Fruit fly (Drosophila melanogaster): ENCODE measurements around the gene mRpL13.

Gene mRpL13

dm6 chr2L:18852249-18852648 lies 6.8 kb downstream of the mRpL13 start:
- TF ChIP-seq insv (optimal IDR thresholded peaks at IDR 0.05) (no peak), h (optimal IDR thresholded peaks at IDR 0.05) (no peak), Sin3A (optimal IDR thresholded peaks at IDR 0.05) (no peak), Myc (optimal IDR thresholded peaks at IDR 0.05) (no peak), ttk (optimal IDR thresholded peaks at IDR 0.05) (no peak), psq (optimal IDR thresholded peaks at IDR 0.05) (no peak)

dm6 chr2L:18846843-18847242 lies 12.2 kb downstream of the mRpL13 start:
- TF ChIP-seq Sin3A (optimal IDR thresholded peaks at IDR 0.05) (no peak), psq (optimal IDR thresholded peaks at IDR 0.05) (no peak), h (optimal IDR thresholded peaks at IDR 0.05) (no peak), ttk (optimal IDR thresholded peaks at IDR 0.05) (no peak), insv (optimal IDR thresholded peaks at IDR 0.05) (no peak), Myc (optimal IDR thresholded peaks at IDR 0.05) (no peak)

- TF ChIP-seq Sin3A (optimal IDR thresholded peaks at IDR 0.05) (no peak), h (optimal IDR thresholded peaks at IDR 0.05) (no peak), ttk (optimal IDR thresholded peaks at IDR 0.05) (no peak), insv (optimal IDR thresholded peaks at IDR 0.05) (no peak), Myc (optimal IDR thresholded peaks at IDR 0.05) (no peak), psq (optimal IDR thresholded peaks at IDR 0.05) (no peak)
Measured at dm6 chr2L:18846175-18846574, 12.9 kb downstream of the mRpL13 start.

- TF ChIP-seq psq (optimal IDR thresholded peaks at IDR 0.05), result no peak
- TF ChIP-seq h (optimal IDR thresholded peaks at IDR 0.05), result no peak
- TF ChIP-seq ttk (optimal IDR thresholded peaks at IDR 0.05), result no peak
- no peak for TF ChIP-seq Sin3A (optimal IDR thresholded peaks at IDR 0.05)
- no peak for TF ChIP-seq insv (optimal IDR thresholded peaks at IDR 0.05)
- TF ChIP-seq Myc (optimal IDR thresholded peaks at IDR 0.05), result no peak
Measured at dm6 chr2L:18844917-18845509, 14.0 kb downstream of the mRpL13 start, which contains the start of gene CG17321. TSS of gene CG17321 (plus strand) at chr2L:18845184.

- no peak for TF ChIP-seq h (optimal IDR thresholded peaks at IDR 0.05)
- TF ChIP-seq psq (optimal IDR thresholded peaks at IDR 0.05), result no peak
- no peak for TF ChIP-seq Sin3A (optimal IDR thresholded peaks at IDR 0.05)
- TF ChIP-seq ttk (optimal IDR thresholded peaks at IDR 0.05), result no peak
- no peak for TF ChIP-seq Myc (optimal IDR thresholded peaks at IDR 0.05)
- TF ChIP-seq insv (optimal IDR thresholded peaks at IDR 0.05), result no peak
Measured at dm6 chr2L:18844479-18844878, 14.6 kb downstream of the mRpL13 start, which contains the start of gene CG33120. TSS of gene CG33120 (minus strand) at chr2L:18844579.

- TF ChIP-seq ttk (optimal IDR thresholded peaks at IDR 0.05) (no peak), Sin3A (optimal IDR thresholded peaks at IDR 0.05) (no peak)
Measured at dm6 chr2L:18843560-18843959, 15.5 kb downstream of the mRpL13 start.

dm6 chr2L:18841210-18841609 lies 17.8 kb downstream of the mRpL13 start, which contains the start of gene CG31752:
TSS of gene CG31752 (minus strand) at chr2L:18841310.
- no peak for TF ChIP-seq Sin3A (optimal IDR thresholded peaks at IDR 0.05)
- TF ChIP-seq Myc (optimal IDR thresholded peaks at IDR 0.05), result no peak
- no peak for TF ChIP-seq psq (optimal IDR thresholded peaks at IDR 0.05)
- TF ChIP-seq insv (optimal IDR thresholded peaks at IDR 0.05), result no peak
- TF ChIP-seq ttk (optimal IDR thresholded peaks at IDR 0.05), result no peak
- TF ChIP-seq h (optimal IDR thresholded peaks at IDR 0.05), result no peak

- TF ChIP-seq insv (optimal IDR thresholded peaks at IDR 0.05) (no peak), ttk (optimal IDR thresholded peaks at IDR 0.05) (no peak), h (optimal IDR thresholded peaks at IDR 0.05) (no peak), Myc (optimal IDR thresholded peaks at IDR 0.05) (no peak), Sin3A (optimal IDR thresholded peaks at IDR 0.05) (no peak), psq (optimal IDR thresholded peaks at IDR 0.05) (no peak)
Measured at dm6 chr2L:18839143-18839872, 19.7 kb downstream of the mRpL13 start, which contains the start of gene CG10600. TSS of gene CG10600 (minus strand) at chr2L:18839679.

dm6 chr2L:18834525-18834924 lies 24.5 kb downstream of the mRpL13 start:
- TF ChIP-seq psq (optimal IDR thresholded peaks at IDR 0.05), result no peak
- no peak for TF ChIP-seq ttk (optimal IDR thresholded peaks at IDR 0.05)
- TF ChIP-seq h (optimal IDR thresholded peaks at IDR 0.05), result no peak
- no peak for TF ChIP-seq insv (optimal IDR thresholded peaks at IDR 0.05)
- no peak for TF ChIP-seq Sin3A (optimal IDR thresholded peaks at IDR 0.05)
- no peak for TF ChIP-seq Myc (optimal IDR thresholded peaks at IDR 0.05)

- TF ChIP-seq Sin3A (optimal IDR thresholded peaks at IDR 0.05), result no peak
- no peak for TF ChIP-seq ttk (optimal IDR thresholded peaks at IDR 0.05)
- no peak for TF ChIP-seq Myc (optimal IDR thresholded peaks at IDR 0.05)
- no peak for TF ChIP-seq insv (optimal IDR thresholded peaks at IDR 0.05)
- no peak for TF ChIP-seq psq (optimal IDR thresholded peaks at IDR 0.05)
- no peak for TF ChIP-seq h (optimal IDR thresholded peaks at IDR 0.05)
Measured at dm6 chr2L:18830587-18831528, 28.2 kb downstream of the mRpL13 start, which contains the start of the genes CG17597 and ScpX. TSS of gene CG17597 (minus strand) at chr2L:18831153. TSS of gene ScpX (plus strand) at chr2L:18831229.

dm6 chr2L:18826496-18827008 lies 32.5 kb downstream of the mRpL13 start, which contains the start of gene Ugt36E1:
TSS of gene Ugt36E1 (plus strand) at chr2L:18826770.
- no peak for TF ChIP-seq Sin3A (optimal IDR thresholded peaks at IDR 0.05)
- no peak for TF ChIP-seq Myc (optimal IDR thresholded peaks at IDR 0.05)
- TF ChIP-seq ttk (optimal IDR thresholded peaks at IDR 0.05), result no peak
- TF ChIP-seq insv (optimal IDR thresholded peaks at IDR 0.05), result no peak

All from Kc167 (cell line).